Fruit fly (Drosophila melanogaster) S2 (cell line): ENCODE results near the gene CG44774.
A peak's percentile ranks its signal among the peaks of the same experiment; 100 is the strongest.

Experiments used
- CG8478 ChIP-seq: fragments of >200 bp; optimal IDR thresholded peaks from 2 replicates; lab custom pipeline; 2018
- CTCF ChIP-seq, 2 experiments: fragments of >200 bp; optimal IDR thresholded peaks; 2 replicates each; lab custom pipeline; 2018

Gene CG44774

dm6 chrX:4937222-4938071, 458 bp downstream of the CG44774 start:
- no peak for TF ChIP-seq CG8478
- no peak for TF ChIP-seq CTCF (optimal IDR thresholded peaks at IDR 0.05; lab: Kevin White, UChicago)

DNA sequence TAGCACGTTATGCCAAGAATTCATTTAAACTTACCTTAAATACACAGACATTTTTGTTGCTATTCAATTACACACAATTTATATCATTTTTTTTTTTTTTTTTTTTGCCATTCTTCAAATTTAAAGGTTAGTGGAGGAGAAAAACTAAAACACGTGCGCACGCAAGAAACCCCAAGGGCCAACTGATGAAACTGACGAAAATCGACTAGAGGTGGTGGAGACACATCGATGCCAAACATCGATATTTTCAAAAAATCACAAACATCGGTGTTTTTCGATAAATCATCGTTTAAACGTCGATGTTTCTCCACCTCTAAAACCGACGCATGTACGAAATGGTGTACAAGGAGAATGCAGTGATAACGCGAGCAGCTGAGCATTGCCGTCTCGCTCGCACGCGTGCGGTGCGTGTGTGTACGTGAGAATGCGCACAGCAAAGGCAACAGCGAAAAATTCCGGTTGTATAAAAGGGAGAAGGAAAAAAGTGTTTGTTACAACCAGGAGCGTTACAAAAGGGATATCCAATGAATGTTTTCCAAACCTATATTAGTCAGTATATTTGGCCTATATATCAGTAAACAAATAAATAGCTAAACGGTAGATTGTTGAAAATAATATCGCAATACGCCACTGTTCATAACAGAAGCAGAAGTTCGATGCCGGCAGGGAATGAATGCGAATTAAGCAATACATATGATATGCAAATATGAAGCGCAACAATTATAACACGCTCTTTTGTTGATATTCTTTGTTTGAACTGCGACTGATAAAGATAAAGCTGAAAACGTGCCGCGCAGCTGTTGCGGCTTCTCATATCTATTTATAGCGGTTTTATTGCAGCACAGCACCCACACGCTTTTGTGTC, 1.7 kb downstream of the CG44774 start:
- no peak for TF ChIP-seq CG8478
- no peak for TF ChIP-seq CTCF (optimal IDR thresholded peaks at IDR 0.05; lab: Kevin White, UChicago)

dm6 chrX:4931048-4931447, 6.9 kb downstream of the CG44774 start:
- no peak for TF ChIP-seq CTCF (optimal IDR thresholded peaks at IDR 0.05; lab: Kevin White, UChicago)
- TF ChIP-seq CG8478 = no peak

dm6 chrX:4930100-4931010, 7.5 kb downstream of the CG44774 start:
- TF ChIP-seq CG8478 = no peak

dm6 chrX:4919040-4919881, 18.6 kb downstream of the CG44774 start:
- TF ChIP-seq CTCF (optimal IDR thresholded peaks at IDR 0.05; lab: Kevin White, UChicago) (peak; percentile 86 to 93), CG8478 (no peak)

dm6 chrX:4918228-4919022, 19.5 kb downstream of the CG44774 start, which contains the start of the genes CG4041 and Hgsnat:
Gene CG4041, minus strand, starts transcription at chrX:4918447.
Gene Hgsnat, plus strand, starts transcription at chrX:4918730.
- TF ChIP-seq CG8478 (no peak), CTCF (optimal IDR thresholded peaks at IDR 0.05; lab: Kevin White, UChicago) (peak; percentile 25 to 38)

dm6 chrX:4912370-4912769, 25.5 kb downstream of the CG44774 start:
- TF ChIP-seq CTCF (optimal IDR thresholded peaks at IDR 0.05; lab: Kevin White, UChicago) (no peak), CG8478 (no peak)

- TF ChIP-seq CTCF (optimal IDR thresholded peaks at IDR 0.05; lab: Kevin White, UChicago) = no peak
- TF ChIP-seq CG8478 = no peak
These were observed 26.1 kb downstream of the CG44774 start for dm6 chrX:4911765-4912245.

DNA sequence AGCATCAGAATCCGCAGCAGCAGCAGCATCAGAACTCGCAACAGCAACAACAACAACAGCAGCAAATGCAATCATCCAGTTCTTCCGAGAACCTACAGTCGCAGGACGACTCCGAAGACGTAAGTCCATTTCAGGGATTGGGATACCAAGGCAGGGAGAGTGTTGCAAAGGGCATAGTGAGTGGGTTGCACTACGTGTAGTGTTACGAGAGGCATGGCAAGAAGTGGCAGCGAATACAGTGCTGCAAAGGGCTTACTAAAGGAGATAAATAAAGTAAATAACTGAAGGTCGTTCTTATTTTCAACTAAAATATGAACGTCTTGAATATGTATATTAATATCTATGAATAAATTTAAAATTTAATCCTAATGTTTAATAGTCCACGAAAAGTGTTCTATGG, 26.8 kb downstream of the CG44774 start:
- no peak for TF ChIP-seq CTCF (optimal IDR thresholded peaks at IDR 0.05; lab: Kevin White, UChicago)
- TF ChIP-seq CG8478 = no peak

dm6 chrX:4909938-4910778, 27.7 kb downstream of the CG44774 start:
- TF ChIP-seq CG8478 (no peak), CTCF (optimal IDR thresholded peaks at IDR 0.05; lab: Kevin White, UChicago) (no peak)

dm6 chrX:4908926-4909432, 28.9 kb downstream of the CG44774 start, which contains the start of gene CG32772:
Gene CG32772, plus strand, starts transcription at chrX:4909102.
- TF ChIP-seq CG8478 (no peak), CTCF (optimal IDR thresholded peaks at IDR 0.05; lab: Kevin White, UChicago) (no peak)

DNA sequence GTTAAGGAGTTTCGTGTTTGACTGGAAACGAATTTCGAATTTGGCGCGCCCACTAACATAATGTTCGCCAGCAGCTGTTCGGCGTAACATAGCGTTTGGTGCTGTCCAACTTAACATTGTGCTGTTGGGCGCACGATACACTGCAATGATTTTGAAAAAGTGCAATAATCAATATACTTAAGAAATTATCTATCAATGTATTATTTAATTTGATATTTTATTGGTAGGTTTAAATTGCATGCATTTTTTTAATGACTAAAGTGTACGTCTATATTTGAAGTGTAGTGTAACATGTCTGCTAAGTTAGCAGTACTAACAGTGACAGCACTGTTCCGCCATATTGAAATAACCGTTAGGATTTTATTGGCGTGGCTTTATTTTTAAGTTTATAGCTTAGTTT, 31.3 kb downstream of the CG44774 start, which contains the start of gene CG6927:
Gene CG6927 (plus strand): TSS at position 328 of the 400 bp plus-strand sequence.
- TF ChIP-seq CTCF (optimal IDR thresholded peaks at IDR 0.05; lab: Kevin White, UChicago) = no peak
- TF ChIP-seq CG8478 = no peak
